Worm (Caenorhabditis elegans): ENCODE results near the gene C28C12.1.

- TF ChIP-seq hmg-4 (GFP tag; optimal IDR thresholded peaks at IDR 0.05) (no peak), hmbx-1 (tag; optimal IDR thresholded peaks at IDR 0.05) (no peak)
These were observed 38.8 kb downstream of the C28C12.1 start for ce11 chrIV:8540268-8540667.
